Worm (Caenorhabditis elegans): ENCODE data around the gene srsx-32.

- TF ChIP-seq lag-1 (GFP tag; IDR thresholded peaks at IDR 0.05) (no peak), F33H1.4 (GFP tag; IDR thresholded peaks at IDR 0.05) (no peak)
Observed at ce11 chrV:6991771-6992170, 25.4 kb upstream of the srsx-32 start, which contains the start of gene nhr-162.
